ENCODE assay signal across 1 fruit fly cellular context in genomic region chr3R:27556972-27557371, dm6.
TF ChIP-seq lines count a peak whose summit lies in the region.

No protein-coding gene starts in this region.

TF ChIP-seq in whole organism, embryonic, 481 proteins besides CTCF, POLR2A, EP300 and RAD21 (continued from another document):
- TF ChIP-seq gfzf (GFP tag; optimal IDR thresholded peaks at IDR 0.05; lab: Kevin White, UChicago) = no peak
- TF ChIP-seq CG13424 (tag; optimal IDR thresholded peaks at IDR 0.05; lab: Kevin White, UChicago) = no peak
- no peak for TF ChIP-seq mld (GFP tag; IDR thresholded peaks at IDR 0.05; lab: Robert Waterston, UW; ENCODE audit: partially characterized antibody)
- no peak for TF ChIP-seq CG6854 (GFP tag; optimal IDR thresholded peaks at IDR 0.05; lab: Kevin White, UChicago)
- no peak for TF ChIP-seq oc (tag; optimal IDR thresholded peaks at IDR 0.05; lab: Kevin White, UChicago)
- TF ChIP-seq CG11560 (tag; IDR thresholded peaks at IDR 0.05; lab: Robert Waterston, UW) = no peak
- peak; percentile 9 for TF ChIP-seq Sry-δ (GFP tag; optimal IDR thresholded peaks at IDR 0.05; lab: Kevin White, UChicago)
- TF ChIP-seq gcm2 (GFP tag; optimal IDR thresholded peaks at IDR 0.05; lab: Kevin White, UChicago) = peak; percentile 11
- no peak for TF ChIP-seq CG30431 (GFP tag; optimal IDR thresholded peaks at IDR 0.05; lab: Kevin White, UChicago)
- TF ChIP-seq YL-1 (GFP tag; optimal IDR thresholded peaks at IDR 0.05; lab: Kevin White, UChicago) = no peak
- peak; percentile 63; the same call in 1 of the 2 replicates for TF ChIP-seq lmd (GFP tag; IDR thresholded peaks at IDR 0.05; lab: Robert Waterston, UW)
- TF ChIP-seq CG9727 (GFP tag; optimal IDR thresholded peaks at IDR 0.05; lab: Kevin White, UChicago) = peak; percentile 8
- TF ChIP-seq CG5180 (GFP tag; optimal IDR thresholded peaks at IDR 0.05; lab: Kevin White, UChicago) = no peak
- TF ChIP-seq sisA (GFP tag; IDR thresholded peaks at IDR 0.05; lab: Robert Waterston, UW) = peak; percentile 44
- TF ChIP-seq Adf1 (GFP tag; IDR thresholded peaks at IDR 0.05; lab: Robert Waterston, UW) = 0 out of 2 replicates have a peak, but pooled peaks have one; percentile 10
- TF ChIP-seq tll (GFP tag; optimal IDR thresholded peaks at IDR 0.05; lab: Kevin White, UChicago) = no peak
- TF ChIP-seq tgo (GFP tag; IDR thresholded peaks at IDR 0.05; lab: Robert Waterston, UW) = peak; percentile 34; the same call in 2 of the 3 replicates
- TF ChIP-seq CG5245 (GFP tag; optimal IDR thresholded peaks at IDR 0.05; lab: Kevin White, UChicago) = no peak
- peak; percentile 40; the same call in 1 of the 2 replicates for TF ChIP-seq toy (GFP tag; IDR thresholded peaks at IDR 0.05; lab: Robert Waterston, UW)
- no peak for TF ChIP-seq Atf3 (GFP tag; optimal IDR thresholded peaks at IDR 0.05; lab: Kevin White, UChicago)
- TF ChIP-seq ranshi (GFP tag; IDR thresholded peaks at IDR 0.05; lab: Robert Waterston, UW) = peak; percentile 27; the same call in 1 of the 2 replicates
- TF ChIP-seq CG10654 (GFP tag; optimal IDR thresholded peaks at IDR 0.05; lab: Kevin White, UChicago) = peak; percentile 1
- no peak for TF ChIP-seq emc (GFP tag; optimal IDR thresholded peaks at IDR 0.05; lab: Kevin White, UChicago)
- TF ChIP-seq ac (GFP tag; optimal IDR thresholded peaks at IDR 0.05; lab: Kevin White, UChicago) = no peak
- peak; percentile 43; the same call in 1 of the 3 replicates for TF ChIP-seq so (GFP tag; IDR thresholded peaks at IDR 0.05; lab: Robert Waterston, UW)
- TF ChIP-seq Pdp1 (GFP tag; optimal IDR thresholded peaks at IDR 0.05; lab: Kevin White, UChicago) = peak; percentile 35 to 57
- peak; percentile 72 for TF ChIP-seq CG2120 (GFP tag; optimal IDR thresholded peaks at IDR 0.05; lab: Kevin White, UChicago)
- no peak for TF ChIP-seq pnt (GFP tag; optimal IDR thresholded peaks at IDR 0.05; lab: Kevin White, UChicago)
- TF ChIP-seq Drgx (GFP tag; IDR thresholded peaks at IDR 0.05; lab: Robert Waterston, UW) = peak; percentile 81
- TF ChIP-seq Hr39 (optimal IDR thresholded peaks at IDR 0.05; lab: Kevin White, UChicago) = no peak
- TF ChIP-seq bcd (GFP tag; optimal IDR thresholded peaks at IDR 0.05; lab: Kevin White, UChicago) = peak; percentile 28
- no peak for TF ChIP-seq CG3163 (GFP tag; optimal IDR thresholded peaks at IDR 0.05; lab: Kevin White, UChicago)
- no peak; the same call in 1 of the 2 replicates for TF ChIP-seq CG7372 (GFP tag; IDR thresholded peaks at IDR 0.05; lab: Robert Waterston, UW)
- no peak for TF ChIP-seq CG34422 (GFP tag; IDR thresholded peaks at IDR 0.05; lab: Robert Waterston, UW)
- no peak for TF ChIP-seq unc-4 (GFP tag; IDR thresholded peaks at IDR 0.05; lab: Robert Waterston, UW; ENCODE audit: partially characterized antibody)
- peak; percentile 76 for TF ChIP-seq CG32532 (GFP tag; IDR thresholded peaks at IDR 0.05; lab: Robert Waterston, UW)
- TF ChIP-seq CG11456 (GFP tag; IDR thresholded peaks at IDR 0.05; lab: Robert Waterston, UW) = peak; percentile 78
- no peak for TF ChIP-seq dati (GFP tag; IDR thresholded peaks at IDR 0.05; lab: Robert Waterston, UW)
- TF ChIP-seq Vsx1 (GFP tag; optimal IDR thresholded peaks at IDR 0.05; lab: Kevin White, UChicago) = no peak
- no peak for TF ChIP-seq corto (GFP tag; optimal IDR thresholded peaks at IDR 0.05; lab: Kevin White, UChicago)
- no peak for TF ChIP-seq onecut (GFP tag; IDR thresholded peaks at IDR 0.05; lab: Robert Waterston, UW)
- TF ChIP-seq Doc3 (GFP tag; IDR thresholded peaks at IDR 0.05; lab: Robert Waterston, UW; ENCODE audit: partially characterized antibody) = no peak
- no peak for TF ChIP-seq Asciz (GFP tag; optimal IDR thresholded peaks at IDR 0.05; lab: Kevin White, UChicago)
- TF ChIP-seq sima (GFP tag; optimal IDR thresholded peaks at IDR 0.05; lab: Kevin White, UChicago) = no peak
- peak; percentile 20 for TF ChIP-seq CG9609 (GFP tag; optimal IDR thresholded peaks at IDR 0.05; lab: Kevin White, UChicago)
- TF ChIP-seq ham (GFP tag; IDR thresholded peaks at IDR 0.05; lab: Robert Waterston, UW) = no peak
- TF ChIP-seq crc (GFP tag; optimal IDR thresholded peaks at IDR 0.05; lab: Kevin White, UChicago) = no peak
- no peak for TF ChIP-seq trem (tag; optimal IDR thresholded peaks at IDR 0.05; lab: Kevin White, UChicago)
- TF ChIP-seq mam (GFP tag; optimal IDR thresholded peaks at IDR 0.05; lab: Kevin White, UChicago) = peak; percentile 65
- TF ChIP-seq CG10274 (GFP tag; optimal IDR thresholded peaks at IDR 0.05; lab: Kevin White, UChicago) = no peak
- TF ChIP-seq Fer1 (GFP tag; optimal IDR thresholded peaks at IDR 0.05; lab: Kevin White, UChicago) = peak; percentile 39
- TF ChIP-seq jing (GFP tag; optimal IDR thresholded peaks at IDR 0.05; lab: Kevin White, UChicago) = no peak
- TF ChIP-seq CG15696 (tag; optimal IDR thresholded peaks at IDR 0.05; lab: Kevin White, UChicago) = no peak
- peak; percentile 54 for TF ChIP-seq zfh2 (GFP tag; optimal IDR thresholded peaks at IDR 0.05; lab: Kevin White, UChicago)
- no peak for TF ChIP-seq CG2129 (GFP tag; IDR thresholded peaks at IDR 0.05; lab: Robert Waterston, UW; ENCODE audit: partially characterized antibody)
- no peak for TF ChIP-seq Jarid2 (GFP tag; optimal IDR thresholded peaks at IDR 0.05; lab: Kevin White, UChicago)
- no peak for TF ChIP-seq Dip2 (GFP tag; IDR thresholded peaks at IDR 0.05; lab: Robert Waterston, UW)
- no peak for TF ChIP-seq CG3407 (GFP tag; optimal IDR thresholded peaks at IDR 0.05; lab: Kevin White, UChicago)
- TF ChIP-seq CG16863 (GFP tag; optimal IDR thresholded peaks at IDR 0.05; lab: Kevin White, UChicago) = no peak
- TF ChIP-seq gsb (GFP tag; IDR thresholded peaks at IDR 0.05; lab: Robert Waterston, UW) = no peak
- TF ChIP-seq B-H1 (GFP tag; IDR thresholded peaks at IDR 0.05; lab: Robert Waterston, UW) = no peak
- no peak for TF ChIP-seq Camta (GFP tag; optimal IDR thresholded peaks at IDR 0.05; lab: Kevin White, UChicago)
- TF ChIP-seq CG9215 (GFP tag; IDR thresholded peaks at IDR 0.05; lab: Robert Waterston, UW) = peak; percentile 65
- 0 out of 2 replicates have a peak, but pooled peaks have one; percentile 45 for TF ChIP-seq Poxn (GFP tag; IDR thresholded peaks at IDR 0.05; lab: Robert Waterston, UW)
- no peak for TF ChIP-seq CG15073 (GFP tag; optimal IDR thresholded peaks at IDR 0.05; lab: Kevin White, UChicago)
- TF ChIP-seq ttk (GFP tag; IDR thresholded peaks at IDR 0.05; lab: Robert Waterston, UW) = no peak
- TF ChIP-seq CG3281 (GFP tag; optimal IDR thresholded peaks at IDR 0.05; lab: Kevin White, UChicago) = peak; percentile 61
- TF ChIP-seq CG17802 (tag; optimal IDR thresholded peaks at IDR 0.05; lab: Kevin White, UChicago) = no peak
- TF ChIP-seq H15 (GFP tag; IDR thresholded peaks at IDR 0.05; lab: Robert Waterston, UW) = 0 out of 3 replicates have a peak, but pooled peaks have one; percentile 17
- TF ChIP-seq z (GFP tag; IDR thresholded peaks at IDR 0.05; lab: Robert Waterston, UW) = no peak
- no peak for TF ChIP-seq CG6272 (GFP tag; IDR thresholded peaks at IDR 0.05; lab: Robert Waterston, UW)
- TF ChIP-seq CG8089 (GFP tag; optimal IDR thresholded peaks at IDR 0.05; lab: Kevin White, UChicago) = no peak
- TF ChIP-seq CG15514 (GFP tag; optimal IDR thresholded peaks at IDR 0.05; lab: Kevin White, UChicago) = peak; percentile 54
- peak; percentile 55; the same call in 1 of the 2 replicates for TF ChIP-seq NFAT (GFP tag; IDR thresholded peaks at IDR 0.05; lab: Robert Waterston, UW)
- TF ChIP-seq Sox100B (GFP tag; optimal IDR thresholded peaks at IDR 0.05; lab: Kevin White, UChicago) = no peak
- no peak for TF ChIP-seq CG2875 (GFP tag; optimal IDR thresholded peaks at IDR 0.05; lab: Kevin White, UChicago)
- TF ChIP-seq dysf (GFP tag; IDR thresholded peaks at IDR 0.05; lab: Robert Waterston, UW) = peak; percentile 70
- TF ChIP-seq Dek (tag; optimal IDR thresholded peaks at IDR 0.05; lab: Kevin White, UChicago) = no peak
- TF ChIP-seq en (GFP tag; optimal IDR thresholded peaks at IDR 0.05; lab: Kevin White, UChicago) = no peak
- TF ChIP-seq Nf-YB (GFP tag; optimal IDR thresholded peaks at IDR 0.05; lab: Kevin White, UChicago) = no peak
TF ChIP-seq in whole organism, embryonic: peak in this region for 127.
